Fruit fly (Drosophila melanogaster): ENCODE measurements around the gene Hipk.

Hipk gene

DNA sequence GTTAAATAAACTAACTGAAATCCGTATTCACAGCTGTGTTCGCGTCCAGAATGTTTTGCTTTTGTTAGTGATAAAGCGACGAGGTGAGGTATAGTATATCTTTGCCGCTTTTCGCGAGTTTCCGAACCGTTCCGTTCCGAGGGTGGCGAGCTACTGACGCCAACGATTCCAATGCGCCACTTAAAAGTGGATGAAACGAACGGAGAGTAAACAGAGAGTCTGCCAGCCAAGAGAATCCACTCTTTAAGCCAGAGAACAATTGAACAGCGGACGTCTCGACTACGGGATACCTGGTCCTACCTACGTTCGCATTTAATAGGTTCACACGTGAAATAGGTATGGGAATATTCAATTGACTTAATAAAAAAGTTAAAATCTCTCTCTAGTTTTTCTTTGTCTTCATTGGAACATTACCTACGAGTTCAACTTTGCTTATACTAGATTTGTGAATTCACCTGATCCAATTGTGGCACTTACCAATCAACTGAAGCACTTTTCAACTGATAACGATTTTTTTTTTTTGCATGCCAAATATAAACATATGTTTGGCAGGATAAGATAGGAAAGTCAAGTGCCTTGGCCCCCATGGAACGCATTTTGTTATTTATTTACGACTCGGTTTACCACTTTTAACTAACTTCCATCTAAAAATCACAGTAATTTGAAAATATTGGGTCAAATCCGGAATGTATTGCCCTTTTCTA lies 61.1 kb downstream of the Hipk start, which contains the start of gene CG13893 (continued):
- TF ChIP-seq tna (GFP tag; IDR thresholded peaks at IDR 0.05; ENCODE audit: partially characterized antibody) = peak; percentile 51; the same call in 1 of the 2 replicates
- peak; percentile 93 to 94 for TF ChIP-seq Trl (optimal IDR thresholded peaks at IDR 0.05)
- no peak for TF ChIP-seq Trl (GFP tag; optimal IDR thresholded peaks at IDR 0.05)
- TF ChIP-seq Aef1 (GFP tag; IDR thresholded peaks at IDR 0.05) = no peak
- no peak for TF ChIP-seq CG6689 (GFP tag; IDR thresholded peaks at IDR 0.05)
- peak; percentile 34; the same call in 1 of the 2 replicates for TF ChIP-seq MBD-R2 (GFP tag; IDR thresholded peaks at IDR 0.05)
- TF ChIP-seq Fer1 (GFP tag; optimal IDR thresholded peaks at IDR 0.05) = peak; percentile 71
- TF ChIP-seq lbe (GFP tag; optimal IDR thresholded peaks at IDR 0.05) = no peak
- TF ChIP-seq BEAF-32 (GFP tag; optimal IDR thresholded peaks at IDR 0.05) = no peak
- peak; percentile 73 for TF ChIP-seq HmgZ (tag; optimal IDR thresholded peaks at IDR 0.05)
- TF ChIP-seq Sry-δ (GFP tag; optimal IDR thresholded peaks at IDR 0.05) = no peak
- no peak for TF ChIP-seq Mad (GFP tag; optimal IDR thresholded peaks at IDR 0.05)
- TF ChIP-seq E2f1 (GFP tag; IDR thresholded peaks at IDR 0.05) = no peak
- no peak for TF ChIP-seq psq (GFP tag; optimal IDR thresholded peaks at IDR 0.05)
- TF ChIP-seq CG7372 (GFP tag; IDR thresholded peaks at IDR 0.05) = no peak
- peak; percentile 10 for TF ChIP-seq CG4328 (GFP tag; optimal IDR thresholded peaks at IDR 0.05)
- no peak for TF ChIP-seq CG6654 (GFP tag; optimal IDR thresholded peaks at IDR 0.05)
- TF ChIP-seq hth (optimal IDR thresholded peaks at IDR 0.05) = no peak
- TF ChIP-seq exex (tag; optimal IDR thresholded peaks at IDR 0.05) = peak; percentile 29
- no peak for TF ChIP-seq unpg (GFP tag; optimal IDR thresholded peaks at IDR 0.05)
- TF ChIP-seq CG11695 (GFP tag; IDR thresholded peaks at IDR 0.05) = peak; percentile 29; the same call in 1 of the 3 replicates
- TF ChIP-seq CG10366 (GFP tag; IDR thresholded peaks at IDR 0.05) = no peak
- TF ChIP-seq abd-A (tag; optimal IDR thresholded peaks at IDR 0.05) = no peak
- no peak for TF ChIP-seq tin (GFP tag; optimal IDR thresholded peaks at IDR 0.05)
- no peak for TF ChIP-seq tll (GFP tag; optimal IDR thresholded peaks at IDR 0.05)
- TF ChIP-seq kni (GFP tag; optimal IDR thresholded peaks at IDR 0.05) = peak; percentile 22
- TF ChIP-seq CG4360 (GFP tag; IDR thresholded peaks at IDR 0.05) = peak; percentile 33; the same call in 1 of the 2 replicates
- TF ChIP-seq CG16815 (GFP tag; optimal IDR thresholded peaks at IDR 0.05) = no peak
- 0 out of 3 replicates have a peak, but pooled peaks have one; percentile 14 for TF ChIP-seq jigr1 (GFP tag; IDR thresholded peaks at IDR 0.05)
- TF ChIP-seq inv (GFP tag; IDR thresholded peaks at IDR 0.05; ENCODE audit: partially characterized antibody) = no peak
- TF ChIP-seq NfI (GFP tag; optimal IDR thresholded peaks at IDR 0.05) = peak; percentile 20
- TF ChIP-seq az2 (GFP tag; optimal IDR thresholded peaks at IDR 0.05) = no peak
- TF ChIP-seq nerfin-1 (tag; optimal IDR thresholded peaks at IDR 0.05) = peak; percentile 25
- peak; percentile 21 for TF ChIP-seq pho (GFP tag; optimal IDR thresholded peaks at IDR 0.05)
- TF ChIP-seq trh (GFP tag; optimal IDR thresholded peaks at IDR 0.05) = no peak
- no peak for TF ChIP-seq lola (GFP tag; optimal IDR thresholded peaks at IDR 0.05)
- TF ChIP-seq wdn (GFP tag; IDR thresholded peaks at IDR 0.05) = peak; percentile 42; the same call in 1 of the 2 replicates
- TF ChIP-seq pan (optimal IDR thresholded peaks at IDR 0.05) = peak in 1 of 2 experiments; percentile 78
- TF ChIP-seq pan (GFP tag; optimal IDR thresholded peaks at IDR 0.05 in 1 of 2, IDR thresholded peaks at IDR 0.05 in 1 of 2) = peak in 1 of 2 experiments; percentile 19
- no peak for TF ChIP-seq toy (GFP tag; IDR thresholded peaks at IDR 0.05)
- no peak for TF ChIP-seq CG3407 (GFP tag; optimal IDR thresholded peaks at IDR 0.05)
- peak; percentile 5 for TF ChIP-seq CG18619 (GFP tag; optimal IDR thresholded peaks at IDR 0.05)
- TF ChIP-seq CG9437 (GFP tag; optimal IDR thresholded peaks at IDR 0.05) = no peak
- peak; percentile 46; the same call in 1 of the 2 replicates for TF ChIP-seq Xrp1 (GFP tag; IDR thresholded peaks at IDR 0.05)
- no peak for TF ChIP-seq CG9609 (GFP tag; optimal IDR thresholded peaks at IDR 0.05)
- TF ChIP-seq Antp (GFP tag; optimal IDR thresholded peaks at IDR 0.05) = no peak
- TF ChIP-seq CG7963 (GFP tag; IDR thresholded peaks at IDR 0.05; ENCODE audit: partially characterized antibody) = peak; percentile 51; the same call in 1 of the 3 replicates
- no peak for TF ChIP-seq fd102C (GFP tag; optimal IDR thresholded peaks at IDR 0.05)
- peak; percentile 70; the same call in 2 of the 3 replicates for TF ChIP-seq ci (GFP tag; IDR thresholded peaks at IDR 0.05)
- TF ChIP-seq Atf3 (GFP tag; optimal IDR thresholded peaks at IDR 0.05) = no peak

All from whole organism, embryonic.